Worm (Caenorhabditis elegans) whole organism, L2 larva: ENCODE results near the gene fbxc-51.

Experiments
- ceh-16 ChIP-seq: fragments of 150-350 bp; optimal IDR thresholded peaks from 2 replicates; lab custom pipeline; 2014; ENCODE audit warnings: missing biosample characterization, missing genetic modification characterization
- ceh-82 ChIP-seq: fragments of 150-350 bp; optimal IDR thresholded peaks from 2 replicates; lab custom pipeline; 2014; ENCODE audit warnings: missing biosample characterization, missing genetic modification characterization
- elt-3 ChIP-seq: sonication (generic microtip); optimal IDR thresholded peaks from 2 replicates; lab custom pipeline; 2017; ENCODE audit warnings: missing biosample characterization, missing genetic modification characterization
- lsy-2 ChIP-seq, 2 experiments: fragments of 150-350 bp in 1 of 2; sonication (generic microtip) in 1 of 2; optimal IDR thresholded peaks; 2 replicates each; lab custom pipeline; 2014 to 2017; ENCODE audit warnings: missing biosample characterization in 2 of 2, missing genetic modification characterization in 2 of 2
- mbf-1 ChIP-seq: sonication (generic microtip); optimal IDR thresholded peaks from 2 replicates; lab custom pipeline; 2017; ENCODE audit warnings: missing biosample characterization, missing genetic modification characterization
- nhr-129 ChIP-seq: fragments of 150-350 bp; optimal IDR thresholded peaks from 2 replicates; lab custom pipeline; 2014; ENCODE audit warnings: missing biosample characterization, missing genetic modification characterization
- skn-1 ChIP-seq: sonication (generic microtip); optimal IDR thresholded peaks from 2 replicates; lab custom pipeline; 2017; ENCODE audit warnings: missing biosample characterization, missing genetic modification characterization
- sma-9 ChIP-seq, 2 experiments: fragments of 150-350 bp in 1 of 2; sonication (generic microtip) in 1 of 2; optimal IDR thresholded peaks; 2 replicates each; lab custom pipeline; 2014 to 2016; ENCODE audit warnings: missing genetic modification characterization in 2 of 2, mild to moderate bottlenecking in 1 of 2, missing biosample characterization in 1 of 2, missing compliant biosample characterization in 1 of 2, missing genetic modification reagents in 1 of 2, moderate library complexity in 1 of 2
- snpc-4 ChIP-seq: fragments of 150-350 bp; optimal IDR thresholded peaks from 2 replicates; lab custom pipeline; 2014; ENCODE audit warnings: missing biosample characterization, missing genetic modification characterization
- ztf-1 ChIP-seq: fragments of 200-800 bp; sonication (Bioruptor generic); conservative IDR thresholded peaks from 2 replicates; pipeline ENCODE4 v1.3.6; 2022; ENCODE audit warnings: missing genetic modification characterization, missing compliant biosample characterization

Gene fbxc-51

DNA sequence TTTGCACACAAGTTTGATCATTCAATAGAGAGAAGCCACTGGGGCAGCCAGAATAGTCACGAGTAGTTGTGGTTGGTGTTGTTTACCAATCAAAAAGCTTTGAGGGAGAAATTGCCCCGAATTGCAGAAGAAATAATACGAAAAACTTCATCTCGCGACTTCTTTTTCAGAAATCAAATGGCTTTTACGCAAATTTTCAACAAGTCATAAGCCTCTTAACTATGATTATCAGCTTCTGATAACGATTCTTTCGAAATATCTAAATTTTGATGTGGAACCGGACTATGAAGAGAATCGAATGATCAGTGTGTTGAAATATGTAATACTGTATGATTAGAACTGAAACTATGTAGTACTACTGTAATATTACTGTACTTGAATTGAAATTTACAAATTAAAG, 51.7 kb downstream of the fbxc-51 start:
- TF ChIP-seq ceh-82 (tag; lab: Kevin White, UChicago) = no peak
- TF ChIP-seq ceh-16 (tag; lab: Kevin White, UChicago) = no peak
- TF ChIP-seq mbf-1 (tag; lab: Kevin White, UChicago) = no peak
- TF ChIP-seq ztf-1 (GFP tag; lab: Robert Waterston, UW) = no peak
- no peak for TF ChIP-seq sma-9 (GFP tag; optimal IDR thresholded peaks at IDR 0.05; lab: Kevin White, UChicago)
- no peak for TF ChIP-seq sma-9 (tag; optimal IDR thresholded peaks at IDR 0.05; lab: Kevin White, UChicago)
- TF ChIP-seq elt-3 (tag; lab: Kevin White, UChicago) = no peak
- TF ChIP-seq lsy-2 (tag; optimal IDR thresholded peaks at IDR 0.05; lab: Kevin White, UChicago) = no peak
- TF ChIP-seq snpc-4 (tag; lab: Kevin White, UChicago) = no peak
- TF ChIP-seq nhr-129 (tag; lab: Kevin White, UChicago) = no peak
- no peak for TF ChIP-seq skn-1 (tag; lab: Kevin White, UChicago)
